Worm (Caenorhabditis elegans) whole organism, young adult: ENCODE results near the gene klp-11.

Source experiments
- B0035.1 ChIP-seq: sonication (generic microtip); optimal IDR thresholded peaks from 2 replicates; lab custom pipeline; 2016; ENCODE audit warnings: missing genetic modification characterization, mild to moderate bottlenecking, missing compliant biosample characterization, missing genotype, missing genetic modification reagents
- D2030.7 ChIP-seq: fragments of 200-800 bp; sonication (Bioruptor generic); IDR thresholded peaks from 2 replicates; pipeline ENCODE4 v1.3.6; 2022; ENCODE audit warnings: missing genetic modification reagents, missing genetic modification characterization, missing compliant biosample characterization
- F33H1.4 ChIP-seq: fragments of 200-800 bp; sonication (Bioruptor generic); IDR thresholded peaks from 2 replicates; pipeline ENCODE4 v1.3.6; 2022; ENCODE audit warnings: missing genetic modification reagents, missing genetic modification characterization, missing compliant biosample characterization
- F39B2.1 ChIP-seq: fragments of 200-800 bp; sonication (Bioruptor generic); IDR thresholded peaks from 2 replicates; pipeline ENCODE4 v1.3.6; 2022; ENCODE audit warnings: missing genetic modification reagents, missing genetic modification characterization, missing compliant biosample characterization
- F49E8.2 ChIP-seq: sonication (generic microtip); optimal IDR thresholded peaks from 3 replicates; lab custom pipeline; 2017; ENCODE audit warnings: missing genetic modification characterization, mild to moderate bottlenecking, missing compliant biosample characterization, antibody characterized with exemption, moderate library complexity; ENCODE audit not compliant: insufficient read depth
- F55B11.4 ChIP-seq: sonication (generic microtip); optimal IDR thresholded peaks from 2 replicates; lab custom pipeline; 2016; ENCODE audit warnings: missing compliant biosample characterization, missing genetic modification characterization, borderline replicate concordance; ENCODE audit not compliant: insufficient read depth
- K11D2.4 ChIP-seq: fragments of 200-800 bp; sonication (Bioruptor generic); IDR thresholded peaks from 2 replicates; pipeline ENCODE4 v1.3.6; 2022; ENCODE audit warnings: missing genetic modification reagents, missing genetic modification characterization, missing compliant biosample characterization
- Y53F4B.3 ChIP-seq: fragments of 200-800 bp; sonication (Bioruptor generic); IDR thresholded peaks from 2 replicates; pipeline ENCODE4 v1.3.6; 2022; ENCODE audit warnings: missing genetic modification reagents, missing genetic modification characterization, missing compliant biosample characterization
- Y95B8A.8 ChIP-seq: fragments of 200-800 bp; sonication (Bioruptor generic); IDR thresholded peaks from 2 replicates; pipeline ENCODE4 v1.3.6; 2022; ENCODE audit warnings: missing genetic modification reagents, missing genetic modification characterization, missing compliant biosample characterization
- ZK185.1 ChIP-seq: sonication (generic microtip); optimal IDR thresholded peaks from 2 replicates; lab custom pipeline; 2016; ENCODE audit warnings: mild to moderate bottlenecking, missing genetic modification characterization, missing compliant biosample characterization; ENCODE audit not compliant: poor library complexity, severe bottlenecking
- akir-1 ChIP-seq: fragments of 200-800 bp; sonication (Bioruptor generic); optimal IDR thresholded peaks from 2 replicates; lab custom pipeline; 2018; ENCODE audit warnings: mild to moderate bottlenecking, missing genetic modification characterization, moderate library complexity, missing compliant biosample characterization
- ama-1 ChIP-seq, 3 experiments: fragments of 150-350 bp in 1 of 3; sonication (generic microtip) in 2 of 3; optimal IDR thresholded peaks; 2 replicates each; lab custom pipeline; 2014 to 2018; ENCODE audit warnings: missing biosample characterization in 2 of 3, missing genetic modification characterization in 2 of 3, missing genetic modification reagents in 2 of 3
- aptf-3 ChIP-seq: fragments of 200-800 bp; sonication (Bioruptor generic); IDR thresholded peaks from 2 replicates; pipeline ENCODE4 v1.3.6; 2022; ENCODE audit warnings: missing genetic modification characterization, missing compliant biosample characterization
- attf-3 ChIP-seq: fragments of 200-800 bp; sonication (Bioruptor generic); conservative IDR thresholded peaks from 2 replicates; pipeline ENCODE4 v1.3.6; 2022; ENCODE audit warnings: missing genetic modification reagents, missing genetic modification characterization, missing compliant biosample characterization
- attf-5 ChIP-seq: fragments of 200-800 bp; sonication (Bioruptor generic); optimal IDR thresholded peaks from 2 replicates; lab custom pipeline; 2018; ENCODE audit warnings: mild to moderate bottlenecking, missing genetic modification characterization, missing compliant biosample characterization
- attf-6 ChIP-seq: fragments of 200-800 bp; sonication (Bioruptor generic); IDR thresholded peaks from 2 replicates; pipeline ENCODE4 v1.3.6; 2022; ENCODE audit warnings: missing genetic modification reagents, missing genetic modification characterization, missing compliant biosample characterization
- cebp-1 ChIP-seq, 2 experiments: fragments of 200-800 bp in 1 of 2; sonication (Bioruptor generic) in 1 of 2; sonication (generic microtip) in 1 of 2; IDR thresholded peaks in 1 of 2; optimal IDR thresholded peaks in 1 of 2; 2 replicates each; pipeline versions ENCODE4 v1.3.6 to Lab custom; 2017 to 2022; ENCODE audit warnings: missing compliant biosample characterization in 2 of 2, missing genetic modification characterization in 2 of 2, mild to moderate bottlenecking in 1 of 2, missing genetic modification reagents in 1 of 2, moderate library complexity in 1 of 2
- ceh-58 ChIP-seq: fragments of 200-800 bp; sonication (Bioruptor generic); IDR thresholded peaks from 2 replicates; pipeline ENCODE4 v1.3.6; 2022; ENCODE audit warnings: missing genetic modification characterization, missing compliant biosample characterization
- dpl-1 ChIP-seq: fragments of 150-350 bp; optimal IDR thresholded peaks from 2 replicates; lab custom pipeline; 2014; ENCODE audit warnings: missing biosample characterization, missing genetic modification reagents, missing genetic modification characterization
- efl-1 ChIP-seq: fragments of 150-350 bp; optimal IDR thresholded peaks from 2 replicates; lab custom pipeline; 2014; ENCODE audit warnings: missing biosample characterization, missing genetic modification reagents, missing genetic modification characterization
- egl-18 ChIP-seq: fragments of 200-800 bp; sonication (Bioruptor generic); IDR thresholded peaks from 2 replicates; pipeline ENCODE4 v1.3.6; 2022; ENCODE audit warnings: missing genetic modification reagents, missing genetic modification characterization, missing compliant biosample characterization
- egl-44 ChIP-seq: fragments of 200-800 bp; sonication (Bioruptor generic); IDR thresholded peaks from 2 replicates; pipeline ENCODE4 v1.3.6; 2022; ENCODE audit warnings: missing genetic modification reagents, missing genetic modification characterization, missing compliant biosample characterization
- lsl-1 ChIP-seq: fragments of 200-800 bp; sonication (Bioruptor generic); optimal IDR thresholded peaks from 2 replicates; lab custom pipeline; 2018; ENCODE audit warnings: mild to moderate bottlenecking, missing genetic modification characterization, moderate library complexity, missing compliant biosample characterization
- madf-10 ChIP-seq: sonication (generic microtip); optimal IDR thresholded peaks from 2 replicates; lab custom pipeline; 2016; ENCODE audit warnings: mild to moderate bottlenecking, missing genetic modification characterization, missing compliant biosample characterization
- madf-6 ChIP-seq: fragments of 200-800 bp; sonication (Bioruptor generic); IDR thresholded peaks from 2 replicates; pipeline ENCODE4 v1.3.6; 2022; ENCODE audit warnings: missing genetic modification reagents, missing genetic modification characterization, missing compliant biosample characterization
- madf-8 ChIP-seq: fragments of 200-800 bp; sonication (Bioruptor generic); conservative IDR thresholded peaks from 2 replicates; pipeline ENCODE4 v1.3.6; 2022; ENCODE audit warnings: missing genetic modification reagents, missing genetic modification characterization, missing compliant biosample characterization
- mel-28 ChIP-seq: sonication (generic microtip); optimal IDR thresholded peaks from 2 replicates; lab custom pipeline; 2016; ENCODE audit warnings: borderline replicate concordance, mild to moderate bottlenecking, missing genetic modification characterization, missing compliant biosample characterization
- nfya-1 ChIP-seq: sonication (generic microtip); optimal IDR thresholded peaks from 2 replicates; lab custom pipeline; 2017; ENCODE audit warnings: antibody characterized with exemption, missing compliant biosample characterization, missing genetic modification characterization, borderline replicate concordance; ENCODE audit not compliant: insufficient read depth
- nhr-90 ChIP-seq: sonication (generic microtip); optimal IDR thresholded peaks from 2 replicates; lab custom pipeline; 2016; ENCODE audit warnings: missing genotype, mild to moderate bottlenecking, missing genetic modification characterization, missing compliant biosample characterization
- pbrm-1 ChIP-seq: fragments of 200-800 bp; sonication (Bioruptor generic); IDR thresholded peaks from 2 replicates; pipeline ENCODE4 v1.3.6; 2022; ENCODE audit warnings: missing genetic modification reagents, missing genetic modification characterization, missing compliant biosample characterization
- rec-8 ChIP-seq, 2 experiments: sonication (generic microtip); optimal IDR thresholded peaks; 2 replicates each; lab custom pipeline; 2016; ENCODE audit warnings: mild to moderate bottlenecking in 2 of 2, missing genetic modification characterization in 2 of 2, missing genetic modification reagents in 2 of 2, missing genotype in 2 of 2, missing biosample characterization in 1 of 2, missing compliant biosample characterization in 1 of 2, moderate library complexity in 1 of 2
- sdz-38 ChIP-seq: sonication (generic microtip); optimal IDR thresholded peaks from 2 replicates; lab custom pipeline; 2016; ENCODE audit warnings: missing genotype, missing genetic modification characterization, missing compliant biosample characterization
- snpc-1.1 ChIP-seq: sonication (generic microtip); optimal IDR thresholded peaks from 2 replicates; lab custom pipeline; 2017; ENCODE audit warnings: missing genetic modification characterization, mild to moderate bottlenecking, missing compliant biosample characterization, antibody characterized with exemption, moderate library complexity, missing genotype, missing genetic modification reagents; ENCODE audit not compliant: insufficient read depth
- sptf-2 ChIP-seq: fragments of 200-800 bp; sonication (Bioruptor generic); optimal IDR thresholded peaks from 2 replicates; lab custom pipeline; 2018; ENCODE audit warnings: mild to moderate bottlenecking, missing genetic modification characterization, missing compliant biosample characterization
- tbp1 ChIP-seq: fragments of 200-800 bp; sonication (Bioruptor generic); optimal IDR thresholded peaks from 2 replicates; lab custom pipeline; 2018; ENCODE audit warnings: mild to moderate bottlenecking, missing genetic modification characterization, missing compliant biosample characterization
- xnd-1 ChIP-seq: sonication (generic microtip); optimal IDR thresholded peaks from 2 replicates; lab custom pipeline; 2016; ENCODE audit warnings: missing genotype, missing genetic modification reagents, missing genetic modification characterization, missing compliant biosample characterization
- zfh-2 ChIP-seq: fragments of 200-800 bp; sonication (Bioruptor generic); conservative IDR thresholded peaks from 2 replicates; pipeline ENCODE4 v1.3.6; 2022; ENCODE audit warnings: missing genetic modification reagents, missing genetic modification characterization, missing compliant biosample characterization
- zim-3 ChIP-seq: sonication (generic microtip); optimal IDR thresholded peaks from 2 replicates; lab custom pipeline; 2017; ENCODE audit warnings: mild to moderate bottlenecking, missing genetic modification characterization, moderate library complexity, missing compliant biosample characterization
- ztf-26 ChIP-seq: sonication (generic microtip); optimal IDR thresholded peaks from 2 replicates; lab custom pipeline; 2017; ENCODE audit warnings: missing genetic modification characterization, missing compliant biosample characterization

Gene klp-11

ce11 chrIV:8725345-8725744, 36.5 kb downstream of the klp-11 start, which contains the start of gene pgm-3:
Gene pgm-3, plus strand, starts transcription at chrIV:8725722.
- TF ChIP-seq attf-3 (peak; percentile 75), ceh-58 (GFP tag; lab: Robert Waterston, UW) (no peak)

ce11 chrIV:8724907-8725306, 37.0 kb downstream of the klp-11 start:
- TF ChIP-seq akir-1 (GFP tag; lab: Kevin White, UChicago), result no peak
- TF ChIP-seq egl-18 (GFP tag; lab: Robert Waterston, UW), result no peak
- TF ChIP-seq D2030.7, result 0 out of 2 replicates have a peak, but pooled peaks have one; percentile 35
- peak; percentile 22 for TF ChIP-seq dpl-1 (GFP tag; lab: Kevin White, UChicago)
- TF ChIP-seq ZK185.1, result no peak
- TF ChIP-seq tbp1, result no peak
- no peak for TF ChIP-seq ama-1 (optimal IDR thresholded peaks at IDR 0.05; lab: Kevin White, UChicago)
- no peak for TF ChIP-seq ama-1 (GFP tag; optimal IDR thresholded peaks at IDR 0.05; lab: Kevin White, UChicago)
- peak; percentile 44 for TF ChIP-seq efl-1 (GFP tag; lab: Kevin White, UChicago)
- no peak for TF ChIP-seq cebp-1 (GFP tag; IDR thresholded peaks at IDR 0.05; lab: Robert Waterston, UW)
- TF ChIP-seq cebp-1 (tag; optimal IDR thresholded peaks at IDR 0.05; lab: Kevin White, UChicago), result no peak
- TF ChIP-seq rec-8 (tag; optimal IDR thresholded peaks at IDR 0.05; lab: Kevin White, UChicago), result no peak
- TF ChIP-seq madf-10 (tag; lab: Kevin White, UChicago), result no peak
- peak; percentile 78 for TF ChIP-seq lsl-1
- TF ChIP-seq madf-6 (GFP tag; lab: Robert Waterston, UW), result peak; percentile 87
- TF ChIP-seq attf-5 (GFP tag; lab: Kevin White, UChicago), result no peak
- no peak for TF ChIP-seq sdz-38
- TF ChIP-seq xnd-1 (tag; lab: Kevin White, UChicago), result peak; percentile 59
- TF ChIP-seq attf-6 (GFP tag; lab: Robert Waterston, UW), result no peak
- TF ChIP-seq F55B11.4 (tag; lab: Kevin White, UChicago), result no peak
- no peak for TF ChIP-seq mel-28 (tag; lab: Kevin White, UChicago)
- TF ChIP-seq egl-44 (GFP tag; lab: Robert Waterston, UW), result no peak
- no peak for TF ChIP-seq nfya-1 (tag; lab: Kevin White, UChicago)
- no peak for TF ChIP-seq nhr-90 (tag; lab: Kevin White, UChicago)
- TF ChIP-seq F49E8.2 (tag; lab: Kevin White, UChicago), result no peak
- no peak for TF ChIP-seq B0035.1
- TF ChIP-seq F39B2.1 (GFP tag; lab: Robert Waterston, UW), result no peak
- TF ChIP-seq sptf-2 (GFP tag; lab: Kevin White, UChicago), result no peak
- peak; percentile 82 for TF ChIP-seq madf-8 (GFP tag; lab: Robert Waterston, UW)
- TF ChIP-seq snpc-1.1 (tag; lab: Kevin White, UChicago), result no peak
- TF ChIP-seq F33H1.4 (GFP tag; lab: Robert Waterston, UW), result peak; percentile 83
- TF ChIP-seq Y95B8A.8 (GFP tag; lab: Robert Waterston, UW), result no peak
- TF ChIP-seq zim-3 (tag; lab: Kevin White, UChicago), result no peak
- TF ChIP-seq aptf-3 (GFP tag; lab: Robert Waterston, UW), result no peak
- no peak for TF ChIP-seq zfh-2
- TF ChIP-seq Y53F4B.3 (GFP tag; lab: Robert Waterston, UW), result no peak
- no peak for TF ChIP-seq ztf-26 (tag; lab: Kevin White, UChicago)
- TF ChIP-seq K11D2.4, result no peak
- TF ChIP-seq pbrm-1 (GFP tag; lab: Robert Waterston, UW), result no peak
